Fruit fly (Drosophila melanogaster) whole organism, prepupa: ENCODE data around the gene CG7059.
A peak's percentile ranks its signal among the peaks of the same experiment; 100 is the strongest.

ENCODE experiments used
- Blimp-1 ChIP-seq: fragments of 200-800 bp; sonication (Bioruptor generic); optimal IDR thresholded peaks from 3 replicates; lab custom pipeline; 2017; ENCODE audit warnings: missing biosample characterization, missing genetic modification characterization, mild to moderate bottlenecking, moderate library complexity, missing genetic modification reagents
- CG10631 ChIP-seq: fragments of 200-800 bp; sonication (Bioruptor generic); optimal IDR thresholded peaks from 2 replicates; lab custom pipeline; 2016; ENCODE audit warnings: missing biosample characterization, missing genetic modification characterization
- CG10669 ChIP-seq: fragments of 200-800 bp; sonication (Bioruptor generic); optimal IDR thresholded peaks from 3 replicates; lab custom pipeline; 2018; ENCODE audit warnings: missing biosample characterization, mild to moderate bottlenecking, missing genetic modification characterization, moderate library complexity
- CG11294 ChIP-seq: fragments of 200-800 bp; sonication (Bioruptor generic); IDR thresholded peaks from 2 replicates; pipeline ENCODE4 v1.3.6; 2022; ENCODE audit warnings: missing biosample characterization, missing genetic modification characterization
- CG11902 ChIP-seq: fragments of 200-800 bp; sonication (Bioruptor generic); optimal IDR thresholded peaks from 3 replicates; lab custom pipeline; 2016; ENCODE audit warnings: missing biosample characterization, missing genetic modification characterization
- CG15336 ChIP-seq: fragments of 200-800 bp; sonication (Bioruptor generic); IDR thresholded peaks from 2 replicates; pipeline ENCODE4 v1.3.6; 2022; ENCODE audit warnings: missing biosample characterization, missing genetic modification characterization
- CG16779 ChIP-seq: fragments of 200-800 bp; sonication (Bioruptor generic); optimal IDR thresholded peaks from 3 replicates; lab custom pipeline; 2017; ENCODE audit warnings: missing biosample characterization, mild to moderate bottlenecking, missing genetic modification characterization
- CG3032 ChIP-seq: fragments of 200-800 bp; optimal IDR thresholded peaks from 2 replicates; lab custom pipeline; 2019; ENCODE audit warnings: missing biosample characterization, mild to moderate bottlenecking, missing genetic modification characterization, moderate library complexity
- CG32006 ChIP-seq: fragments of 200-800 bp; sonication (Bioruptor generic); optimal IDR thresholded peaks from 3 replicates; lab custom pipeline; 2017; ENCODE audit warnings: missing biosample characterization, mild to moderate bottlenecking, missing genetic modification characterization
- CG34406 ChIP-seq: fragments of 200-800 bp; sonication (Bioruptor generic); optimal IDR thresholded peaks from 3 replicates; lab custom pipeline; 2016; ENCODE audit warnings: missing biosample characterization, missing genetic modification characterization
- CG3919 ChIP-seq: fragments of 200-800 bp; sonication (Bioruptor generic); optimal IDR thresholded peaks from 3 replicates; lab custom pipeline; 2016; ENCODE audit warnings: missing biosample characterization, missing genetic modification characterization
- CG4318 ChIP-seq: fragments of 200-800 bp; sonication (Bioruptor generic); optimal IDR thresholded peaks from 3 replicates; lab custom pipeline; 2017; ENCODE audit warnings: missing biosample characterization, mild to moderate bottlenecking, missing genetic modification characterization
- CG6163 ChIP-seq: fragments of 200-800 bp; sonication (Bioruptor generic); IDR thresholded peaks from 3 replicates; pipeline ENCODE4 v1.3.6; 2022; ENCODE audit warnings: missing biosample characterization, missing genetic modification characterization
- CG6792 ChIP-seq: fragments of 200-800 bp; sonication (Bioruptor generic); optimal IDR thresholded peaks from 3 replicates; lab custom pipeline; 2016; ENCODE audit warnings: missing biosample characterization, missing genetic modification characterization
- CG6808 ChIP-seq: fragments of 200-800 bp; sonication (Bioruptor generic); optimal IDR thresholded peaks from 3 replicates; lab custom pipeline; 2017; ENCODE audit warnings: missing biosample characterization, missing genetic modification characterization, mild to moderate bottlenecking, moderate library complexity, missing genetic modification reagents
- CG7368 ChIP-seq: fragments of 200-800 bp; sonication (Bioruptor generic); optimal IDR thresholded peaks from 3 replicates; lab custom pipeline; 2016; ENCODE audit warnings: missing biosample characterization, missing genetic modification characterization
- CG8119 ChIP-seq: fragments of 200-800 bp; sonication (Bioruptor generic); IDR thresholded peaks from 3 replicates; pipeline ENCODE4 v1.3.6; 2022; ENCODE audit warnings: missing biosample characterization, missing genetic modification characterization
- Eip75B ChIP-seq: fragments of 200-800 bp; sonication (Bioruptor generic); optimal IDR thresholded peaks from 3 replicates; lab custom pipeline; 2016; ENCODE audit warnings: missing biosample characterization, missing genetic modification characterization
- Eip78C ChIP-seq: fragments of 200-800 bp; sonication (Bioruptor generic); peaks from one replicate; lab custom pipeline; 2016; ENCODE audit warnings: missing biosample characterization, missing genetic modification characterization
- Eip93F ChIP-seq: fragments of 200-800 bp; sonication (Bioruptor generic); optimal IDR thresholded peaks from 2 replicates; lab custom pipeline; 2016; ENCODE audit warnings: missing biosample characterization, mild to moderate bottlenecking, missing genetic modification characterization
- Ets21C ChIP-seq: fragments of 200-800 bp; sonication (Bioruptor generic); optimal IDR thresholded peaks from 3 replicates; lab custom pipeline; 2016; ENCODE audit warnings: missing biosample characterization, missing genetic modification characterization
- Gug ChIP-seq: fragments of 200-800 bp; sonication (Bioruptor generic); IDR thresholded peaks from 2 replicates; pipeline ENCODE4 v1.3.6; 2022; ENCODE audit warnings: missing biosample characterization, missing genetic modification characterization
- Hr38 ChIP-seq: sonication (Bioruptor generic); optimal IDR thresholded peaks from 2 replicates; lab custom pipeline; 2016; ENCODE audit warnings: missing biosample characterization, missing genetic modification characterization
- Hr39 ChIP-seq: fragments of 200-800 bp; sonication (Bioruptor generic); optimal IDR thresholded peaks from 2 replicates; lab custom pipeline; 2016; ENCODE audit warnings: missing biosample characterization, missing genetic modification characterization
- Hr4 ChIP-seq: fragments of 200-800 bp; sonication (Bioruptor generic); optimal IDR thresholded peaks from 3 replicates; lab custom pipeline; 2016; ENCODE audit warnings: missing biosample characterization, missing genetic modification characterization
- Met ChIP-seq: fragments of 200-800 bp; sonication (Bioruptor generic); optimal IDR thresholded peaks from 3 replicates; lab custom pipeline; 2016; ENCODE audit warnings: missing biosample characterization, missing genetic modification characterization
- OdsH ChIP-seq: fragments of 200-800 bp; sonication (Bioruptor generic); optimal IDR thresholded peaks from 3 replicates; lab custom pipeline; 2016; ENCODE audit warnings: missing biosample characterization, missing genetic modification characterization
- Smox ChIP-seq: fragments of 200-800 bp; sonication (Bioruptor generic); optimal IDR thresholded peaks from 3 replicates; lab custom pipeline; 2016; ENCODE audit warnings: missing biosample characterization, missing genetic modification characterization
- Sox14 ChIP-seq: fragments of 200-800 bp; sonication (Bioruptor generic); optimal IDR thresholded peaks from 3 replicates; lab custom pipeline; 2016; ENCODE audit warnings: missing biosample characterization, missing genetic modification characterization
- acj6 ChIP-seq: fragments of 200-800 bp; sonication (Bioruptor generic); optimal IDR thresholded peaks from 3 replicates; lab custom pipeline; 2016; ENCODE audit warnings: missing biosample characterization, missing genetic modification characterization
- dac ChIP-seq: fragments of 200-800 bp; sonication (Bioruptor generic); optimal IDR thresholded peaks from 2 replicates; lab custom pipeline; 2017; ENCODE audit warnings: missing biosample characterization, mild to moderate bottlenecking, missing genetic modification characterization
- eg ChIP-seq: fragments of 200-800 bp; sonication (Bioruptor generic); IDR thresholded peaks from 3 replicates; pipeline ENCODE4 v1.3.6; 2022; ENCODE audit warnings: missing biosample characterization, missing genetic modification characterization
- esn ChIP-seq: fragments of 200-800 bp; sonication (Bioruptor generic); optimal IDR thresholded peaks from 2 replicates; lab custom pipeline; 2016; ENCODE audit warnings: missing biosample characterization, mild to moderate bottlenecking, missing genetic modification characterization, moderate library complexity
- fkh ChIP-seq: fragments of 200-800 bp; sonication (Bioruptor generic); optimal IDR thresholded peaks from 3 replicates; lab custom pipeline; 2017; ENCODE audit warnings: missing biosample characterization, mild to moderate bottlenecking, missing genetic modification characterization, moderate library complexity
- lz ChIP-seq: fragments of 200-800 bp; sonication (Bioruptor generic); optimal IDR thresholded peaks from 3 replicates; lab custom pipeline; 2016; ENCODE audit warnings: missing biosample characterization, missing genetic modification characterization
- net ChIP-seq: fragments of 200-800 bp; sonication (Bioruptor generic); optimal IDR thresholded peaks from 3 replicates; lab custom pipeline; 2016; ENCODE audit warnings: missing biosample characterization, missing genetic modification characterization
- pdm3 ChIP-seq: fragments of 200-800 bp; sonication (Bioruptor generic); optimal IDR thresholded peaks from 3 replicates; lab custom pipeline; 2016; ENCODE audit warnings: missing biosample characterization, missing genetic modification characterization
- salr ChIP-seq, 2 experiments: fragments of 200-800 bp; sonication (Bioruptor generic); optimal IDR thresholded peaks; 3 replicates each; lab custom pipeline; 2016 to 2018; ENCODE audit warnings: missing biosample characterization in 2 of 2, missing genetic modification characterization in 2 of 2, mild to moderate bottlenecking in 1 of 2
- spab ChIP-seq: fragments of 200-800 bp; sonication (Bioruptor generic); optimal IDR thresholded peaks from 2 replicates; lab custom pipeline; 2017; ENCODE audit warnings: missing biosample characterization, mild to moderate bottlenecking, missing genetic modification characterization, missing genetic modification reagents
- ss ChIP-seq, 2 experiments: fragments of 200-800 bp; sonication (Bioruptor generic); optimal IDR thresholded peaks; 2 replicates in 1 of 2; 3 replicates in 1 of 2; lab custom pipeline; 2017 to 2018; ENCODE audit warnings: mild to moderate bottlenecking in 2 of 2, missing biosample characterization in 2 of 2, missing genetic modification characterization in 2 of 2, moderate library complexity in 1 of 2
- svp ChIP-seq: fragments of 200-800 bp; sonication (Bioruptor generic); peaks from one replicate; lab custom pipeline; 2016; ENCODE audit warnings: missing biosample characterization, missing genetic modification characterization
- topi ChIP-seq: fragments of 200-800 bp; sonication (Bioruptor generic); optimal IDR thresholded peaks from 3 replicates; lab custom pipeline; 2016; ENCODE audit warnings: missing biosample characterization, missing genetic modification characterization
- vri ChIP-seq: fragments of 200-800 bp; sonication (Bioruptor generic); optimal IDR thresholded peaks from 3 replicates; lab custom pipeline; 2016; ENCODE audit warnings: missing biosample characterization, mild to moderate bottlenecking, missing genetic modification characterization

The CG7059 gene

dm6 chr3R:22395409-22396178, 6.0 kb downstream of the CG7059 start (continued):
- peak; percentile 58 for TF ChIP-seq CG32006 (GFP tag; lab: Kevin White, UChicago)

DNA sequence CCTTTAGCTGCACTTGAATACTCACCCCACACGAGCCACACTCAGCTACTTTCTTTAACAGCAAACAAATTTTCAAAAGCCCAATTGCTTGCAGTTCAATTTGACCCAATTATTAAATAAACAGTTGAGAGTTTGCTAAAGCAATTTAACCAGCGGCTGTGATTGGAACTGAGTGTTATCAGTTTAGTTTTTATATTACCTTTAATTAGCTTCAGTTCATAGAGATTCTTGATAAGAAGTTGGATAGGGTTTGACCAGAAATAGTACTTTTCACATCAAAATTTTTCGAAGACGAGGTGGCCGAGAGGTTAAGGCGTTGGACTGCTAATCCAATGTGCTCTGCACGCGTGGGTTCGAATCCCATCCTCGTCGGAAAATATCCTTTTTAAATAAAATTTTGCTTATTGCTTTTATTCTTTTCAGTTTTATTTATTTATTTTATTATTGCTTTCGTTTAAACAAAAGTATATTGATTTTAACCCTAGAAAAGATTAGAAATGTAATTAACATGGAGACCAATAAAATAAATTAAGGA, 6.7 kb downstream of the CG7059 start:
- TF ChIP-seq Met, result no peak
- TF ChIP-seq CG10631 (GFP tag; lab: Kevin White, UChicago), result no peak
- TF ChIP-seq dac (GFP tag; lab: Kevin White, UChicago), result no peak
- no peak for TF ChIP-seq OdsH
- no peak for TF ChIP-seq CG3919 (GFP tag; lab: Kevin White, UChicago)
- peak; percentile 18 for TF ChIP-seq fkh (GFP tag; lab: Kevin White, UChicago)
- TF ChIP-seq acj6 (GFP tag; lab: Kevin White, UChicago), result no peak

dm6 chr3R:22397068-22397700, 7.6 kb downstream of the CG7059 start:
- peak; percentile 69 for TF ChIP-seq Eip78C (GFP tag; lab: Kevin White, UChicago)
- no peak for TF ChIP-seq CG11902
- TF ChIP-seq esn (GFP tag; lab: Kevin White, UChicago), result no peak
- no peak for TF ChIP-seq CG8119
- no peak for TF ChIP-seq CG15336 (GFP tag; lab: Robert Waterston, UW)
- no peak for TF ChIP-seq Eip75B
- no peak for TF ChIP-seq CG16779
- TF ChIP-seq vri (GFP tag; lab: Kevin White, UChicago), result peak; percentile 93
- TF ChIP-seq, all 60 proteins: peak for 2

DNA sequence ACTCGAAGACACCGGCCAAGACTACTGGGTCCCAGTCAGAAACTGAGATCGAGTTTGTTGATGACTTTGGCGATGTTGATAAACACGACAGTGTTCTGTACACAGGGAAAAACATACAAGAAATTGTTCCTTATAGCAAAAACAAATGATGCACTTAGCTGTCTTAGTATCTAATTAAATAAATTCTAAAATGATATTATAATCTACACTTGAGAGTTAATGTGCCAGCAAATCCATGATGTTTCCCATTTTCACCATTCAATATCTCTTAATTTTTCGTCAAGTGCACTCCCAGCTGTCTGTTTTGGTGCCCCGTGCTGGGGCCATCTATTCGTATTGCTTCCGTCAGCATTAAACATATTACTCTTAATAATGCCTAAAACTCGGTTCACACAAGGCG, 10.7 kb downstream of the CG7059 start:
- TF ChIP-seq svp (GFP tag; lab: Kevin White, UChicago) (no peak), spab (GFP tag; lab: Kevin White, UChicago) (no peak), vri (GFP tag; lab: Kevin White, UChicago) (no peak), Gug (peak; percentile 62; the same call in 1 of the 2 replicates), fkh (GFP tag; lab: Kevin White, UChicago) (no peak), CG15336 (GFP tag; lab: Robert Waterston, UW) (peak; percentile 76), Eip93F (GFP tag; lab: Kevin White, UChicago) (no peak), Smox (GFP tag; lab: Kevin White, UChicago) (no peak), Blimp-1 (GFP tag; lab: Kevin White, UChicago) (no peak), CG34406 (GFP tag; lab: Kevin White, UChicago) (no peak), CG6163 (GFP tag; lab: Robert Waterston, UW) (no peak; the same call in none of the 3 replicates), Hr4 (no peak), topi (GFP tag; lab: Kevin White, UChicago) (no peak), pdm3 (GFP tag; lab: Kevin White, UChicago) (peak; percentile 44), salr (GFP tag; optimal IDR thresholded peaks at IDR 0.05; lab: Kevin White, UChicago) (peak in 1 of 2 experiments; percentile 35), Ets21C (no peak), CG3032 (tag; lab: Kevin White, UChicago) (peak; percentile 50), CG16779 (no peak), Eip75B (no peak), CG6792 (GFP tag; lab: Kevin White, UChicago) (no peak), Hr38 (GFP tag; lab: Kevin White, UChicago) (no peak), eg (GFP tag; lab: Robert Waterston, UW) (peak; percentile 72), lz (GFP tag; lab: Kevin White, UChicago) (no peak), CG6808 (no peak), Sox14 (GFP tag; lab: Kevin White, UChicago) (no peak), CG11294 (no peak), Hr39 (GFP tag; lab: Kevin White, UChicago) (no peak), esn (GFP tag; lab: Kevin White, UChicago) (no peak), CG32006 (GFP tag; lab: Kevin White, UChicago) (peak; percentile 76), CG7368 (GFP tag; lab: Kevin White, UChicago) (peak; percentile 8), CG8119 (peak; percentile 64), net (GFP tag; lab: Kevin White, UChicago) (no peak), CG4318 (GFP tag; lab: Kevin White, UChicago) (peak; percentile 53), acj6 (GFP tag; lab: Kevin White, UChicago) (peak; percentile 48), ss (GFP tag; optimal IDR thresholded peaks at IDR 0.05; lab: Kevin White, UChicago) (no peak), CG10669 (GFP tag; lab: Kevin White, UChicago) (no peak)
